Worm (Caenorhabditis elegans) whole organism, mixed stage, embryonic: ENCODE data around the gene F23A7.8.

ENCODE experiments used
- cnd-1 ChIP-seq: fragments of 200-800 bp; sonication (Bioruptor generic); optimal IDR thresholded peaks from 2 replicates; lab custom pipeline; 2018; ENCODE audit warnings: mild to moderate bottlenecking, missing genetic modification characterization, missing compliant biosample characterization
- drap-1 ChIP-seq: fragments of 200-800 bp; sonication (Bioruptor generic); optimal IDR thresholded peaks from 3 replicates; lab custom pipeline; 2018; ENCODE audit warnings: mild to moderate bottlenecking, missing genetic modification characterization, missing compliant biosample characterization
- elt-1 ChIP-seq: sonication (generic microtip); optimal IDR thresholded peaks from 2 replicates; lab custom pipeline; 2017; ENCODE audit warnings: missing genetic modification characterization, mild to moderate bottlenecking, missing compliant biosample characterization, antibody characterized with exemption, moderate library complexity, borderline replicate concordance; ENCODE audit not compliant: insufficient read depth
- elt-3 ChIP-seq: fragments of 150-350 bp; optimal IDR thresholded peaks from 2 replicates; lab custom pipeline; 2014; ENCODE audit warnings: missing biosample characterization, missing genetic modification characterization
- lsy-2 ChIP-seq: fragments of 150-350 bp; optimal IDR thresholded peaks from 2 replicates; lab custom pipeline; 2014; ENCODE audit warnings: missing biosample characterization, missing genetic modification characterization
- nhr-2 ChIP-seq: fragments of 150-350 bp; optimal IDR thresholded peaks from 2 replicates; lab custom pipeline; 2014; ENCODE audit warnings: missing biosample characterization, missing genetic modification characterization
- nhr-28 ChIP-seq: fragments of 150-350 bp; optimal IDR thresholded peaks from 2 replicates; lab custom pipeline; 2014; ENCODE audit warnings: missing biosample characterization, missing genetic modification characterization
- nhr-76 ChIP-seq: sonication (generic microtip); optimal IDR thresholded peaks from 2 replicates; lab custom pipeline; 2017; ENCODE audit warnings: missing biosample characterization, missing genetic modification characterization
- pha-4 ChIP-seq: fragments of 150-350 bp; optimal IDR thresholded peaks from 2 replicates; lab custom pipeline; 2018; ENCODE audit warnings: missing biosample characterization, missing genetic modification reagents, missing genetic modification characterization
- sem-2 ChIP-seq: fragments of 200-800 bp; sonication (Bioruptor generic); optimal IDR thresholded peaks from 2 replicates; lab custom pipeline; 2018; ENCODE audit warnings: mild to moderate bottlenecking, missing genetic modification characterization, missing compliant biosample characterization
- unc-39 ChIP-seq: fragments of 150-350 bp; optimal IDR thresholded peaks from 2 replicates; lab custom pipeline; 2014; ENCODE audit warnings: missing biosample characterization, missing genetic modification characterization
- unc-62 ChIP-seq: fragments of 150-350 bp; optimal IDR thresholded peaks from 2 replicates; lab custom pipeline; 2014; ENCODE audit warnings: missing biosample characterization, missing genetic modification reagents, missing genetic modification characterization
- zip-8 ChIP-seq: fragments of 150-350 bp; optimal IDR thresholded peaks from 2 replicates; lab custom pipeline; 2014; ENCODE audit warnings: missing biosample characterization, missing genetic modification characterization
- ztf-11 ChIP-seq: fragments of 150-350 bp; optimal IDR thresholded peaks from 2 replicates; lab custom pipeline; 2014; ENCODE audit warnings: missing biosample characterization, missing genetic modification characterization

ce11 chrX:16189227-16189906 lies 23.8 kb upstream of the F23A7.8 start, which contains the start of gene slc-25A21:
- TF ChIP-seq pha-4 (tag; lab: Kevin White, UChicago) (no peak), ztf-11 (tag; lab: Kevin White, UChicago) (no peak), elt-1 (tag; lab: Kevin White, UChicago) (peak; percentile 25), unc-62 (GFP tag; lab: Kevin White, UChicago) (no peak), elt-3 (no peak), zip-8 (tag; lab: Kevin White, UChicago) (no peak), unc-39 (tag; lab: Kevin White, UChicago) (no peak), lsy-2 (tag; lab: Kevin White, UChicago) (no peak), nhr-2 (no peak), sem-2 (no peak), cnd-1 (tag; lab: Kevin White, UChicago) (no peak), drap-1 (no peak), nhr-28 (tag; lab: Kevin White, UChicago) (no peak), nhr-76 (no peak)
